Worm (Caenorhabditis elegans) whole organism, L1 larva: ENCODE measurements around the gene W02D7.11.

Source experiments
- C04F5.9 ChIP-seq: sonication (generic microtip); optimal IDR thresholded peaks from 2 replicates; lab custom pipeline; 2016; ENCODE audit warnings: missing genetic modification characterization, missing compliant biosample characterization
- C16A3.4 ChIP-seq: fragments of 150-350 bp; optimal IDR thresholded peaks from 2 replicates; lab custom pipeline; 2014; ENCODE audit warnings: missing biosample characterization, missing genetic modification characterization
- F16B12.6 ChIP-seq: fragments of 150-350 bp; optimal IDR thresholded peaks from 2 replicates; lab custom pipeline; 2014; ENCODE audit warnings: missing biosample characterization, missing genetic modification characterization
- aha-1 ChIP-seq: fragments of 150-350 bp; optimal IDR thresholded peaks from 2 replicates; lab custom pipeline; 2014; ENCODE audit warnings: missing biosample characterization, missing genetic modification characterization
- aly-2 ChIP-seq: fragments of 150-350 bp; optimal IDR thresholded peaks from 2 replicates; lab custom pipeline; 2014; ENCODE audit warnings: missing biosample characterization, missing genetic modification characterization
- blmp-1 ChIP-seq: fragments of 150-350 bp; optimal IDR thresholded peaks from 2 replicates; lab custom pipeline; 2014; ENCODE audit warnings: missing biosample characterization, missing genetic modification characterization
- ceh-88 ChIP-seq: fragments of 200-800 bp; sonication (Bioruptor generic); IDR thresholded peaks from 2 replicates; pipeline ENCODE4 v1.3.6; 2022; ENCODE audit warnings: missing genetic modification characterization, missing compliant biosample characterization
- dsc-1 ChIP-seq: sonication (generic microtip); optimal IDR thresholded peaks from 2 replicates; lab custom pipeline; 2016; ENCODE audit warnings: mild to moderate bottlenecking, missing genetic modification characterization, missing compliant biosample characterization
- efl-1 ChIP-seq, 4 experiments: fragments of 150-350 bp; optimal IDR thresholded peaks in 3 of 4; peaks in 1 of 4; 1 replicate in 1 of 4; 2 replicates in 3 of 4; lab custom pipeline; 2014; ENCODE audit warnings: missing biosample characterization in 2 of 4, missing genetic modification characterization in 2 of 4, missing genetic modification reagents in 2 of 4
- elt-2 ChIP-seq: sonication (generic microtip); optimal IDR thresholded peaks from 2 replicates; lab custom pipeline; 2016; ENCODE audit warnings: missing genetic modification characterization, mild to moderate bottlenecking, inconsistent platforms, missing compliant biosample characterization, missing genetic modification reagents
- elt-3 ChIP-seq, 6 experiments: fragments of 150-350 bp in 1 of 6; sonication (generic microtip); optimal IDR thresholded peaks; 2 replicates each; lab custom pipeline; 2017 to 2018; ENCODE audit warnings: missing biosample characterization in 6 of 6, missing genetic modification characterization in 6 of 6, inconsistent platforms in 1 of 6
- ets-5 ChIP-seq: fragments of 200-800 bp; sonication (Bioruptor generic); IDR thresholded peaks from 2 replicates; pipeline ENCODE4 v1.3.6; 2022; ENCODE audit warnings: missing genetic modification characterization, missing compliant biosample characterization
- fkh-8 ChIP-seq: sonication (generic microtip); optimal IDR thresholded peaks from 2 replicates; lab custom pipeline; 2016; ENCODE audit warnings: mild to moderate bottlenecking, missing genetic modification characterization, missing compliant biosample characterization
- fos-1 ChIP-seq: fragments of 150-350 bp; optimal IDR thresholded peaks from 2 replicates; lab custom pipeline; 2014; ENCODE audit warnings: missing biosample characterization, missing genetic modification characterization
- grh-1 ChIP-seq: fragments of 200-800 bp; sonication (Bioruptor generic); IDR thresholded peaks from 2 replicates; pipeline ENCODE4 v1.3.6; 2022; ENCODE audit warnings: missing genetic modification reagents, missing genetic modification characterization, missing compliant biosample characterization
- hlh-4 ChIP-seq: sonication (generic microtip); optimal IDR thresholded peaks from 2 replicates; lab custom pipeline; 2016; ENCODE audit warnings: mild to moderate bottlenecking, missing genetic modification characterization, missing compliant biosample characterization
- irx-1 ChIP-seq: sonication (generic microtip); optimal IDR thresholded peaks from 2 replicates; lab custom pipeline; 2016; ENCODE audit warnings: missing genetic modification characterization, missing compliant biosample characterization
- jun-1 ChIP-seq: fragments of 150-350 bp; optimal IDR thresholded peaks from 2 replicates; lab custom pipeline; 2014; ENCODE audit warnings: missing biosample characterization, missing genetic modification reagents, missing genetic modification characterization
- lin-13 ChIP-seq: fragments of 150-350 bp; optimal IDR thresholded peaks from 2 replicates; lab custom pipeline; 2014; ENCODE audit warnings: missing biosample characterization, missing genetic modification reagents, missing genetic modification characterization
- lin-15B ChIP-seq: fragments of 150-350 bp; sonication (generic microtip); optimal IDR thresholded peaks from 3 replicates; lab custom pipeline; 2014; ENCODE audit warnings: missing biosample characterization, missing genetic modification characterization
- lin-35 ChIP-seq, 2 experiments: fragments of 150-350 bp; optimal IDR thresholded peaks; 2 replicates each; lab custom pipeline; 2014; ENCODE audit warnings: missing biosample characterization in 2 of 2, missing genetic modification characterization in 2 of 2, missing genetic modification reagents in 2 of 2
- mdl-1 ChIP-seq, 2 experiments: fragments of 150-350 bp; optimal IDR thresholded peaks; 2 replicates each; lab custom pipeline; 2014 to 2017; ENCODE audit warnings: missing biosample characterization in 2 of 2, missing genetic modification characterization in 2 of 2, inconsistent platforms in 1 of 2
- nhr-11 ChIP-seq: fragments of 150-350 bp; optimal IDR thresholded peaks from 2 replicates; lab custom pipeline; 2014; ENCODE audit warnings: missing biosample characterization, missing genetic modification characterization
- nhr-12 ChIP-seq: sonication (generic microtip); optimal IDR thresholded peaks from 2 replicates; lab custom pipeline; 2017; ENCODE audit warnings: missing biosample characterization, missing genetic modification characterization
- nhr-20 ChIP-seq: sonication (generic microtip); optimal IDR thresholded peaks from 2 replicates; lab custom pipeline; 2016; ENCODE audit warnings: mild to moderate bottlenecking, missing genetic modification characterization, missing compliant biosample characterization
- nhr-237 ChIP-seq: fragments of 150-350 bp; optimal IDR thresholded peaks from 2 replicates; lab custom pipeline; 2014; ENCODE audit warnings: missing biosample characterization, missing genetic modification characterization
- nhr-28 ChIP-seq: fragments of 150-350 bp; optimal IDR thresholded peaks from 2 replicates; lab custom pipeline; 2014; ENCODE audit warnings: missing biosample characterization, missing genetic modification characterization
- nhr-47 ChIP-seq: sonication (generic microtip); optimal IDR thresholded peaks from 2 replicates; lab custom pipeline; 2016; ENCODE audit warnings: mild to moderate bottlenecking, missing genetic modification characterization, moderate library complexity, missing compliant biosample characterization
- nhr-77 ChIP-seq: fragments of 150-350 bp; optimal IDR thresholded peaks from 2 replicates; lab custom pipeline; 2014; ENCODE audit warnings: missing biosample characterization, missing genetic modification characterization
- nhr-84 ChIP-seq: sonication (generic microtip); optimal IDR thresholded peaks from 2 replicates; lab custom pipeline; 2017; ENCODE audit warnings: missing biosample characterization, missing genetic modification characterization
- nhr-85 ChIP-seq: sonication (generic microtip); peaks from one replicate; lab custom pipeline; 2016; ENCODE audit warnings: missing genetic modification characterization, inconsistent platforms, missing compliant biosample characterization
- nhr-90 ChIP-seq: sonication (generic microtip); optimal IDR thresholded peaks from 2 replicates; lab custom pipeline; 2016; ENCODE audit warnings: mild to moderate bottlenecking, missing genetic modification characterization, missing compliant biosample characterization; ENCODE audit not compliant: poor library complexity
- pag-3 ChIP-seq: sonication (generic microtip); optimal IDR thresholded peaks from 2 replicates; lab custom pipeline; 2017; ENCODE audit warnings: missing genetic modification characterization, mild to moderate bottlenecking, missing compliant biosample characterization, antibody characterized with exemption, borderline replicate concordance; ENCODE audit not compliant: insufficient read depth
- pqm-1 ChIP-seq: sonication (generic microtip); optimal IDR thresholded peaks from 3 replicates; lab custom pipeline; 2017; ENCODE audit warnings: missing biosample characterization, missing genetic modification characterization
- rnt-1 ChIP-seq: sonication (generic microtip); optimal IDR thresholded peaks from 2 replicates; lab custom pipeline; 2016; ENCODE audit warnings: mild to moderate bottlenecking, missing genetic modification characterization, moderate library complexity, missing compliant biosample characterization
- snu-23 ChIP-seq: sonication (generic microtip); optimal IDR thresholded peaks from 2 replicates; lab custom pipeline; 2016; ENCODE audit warnings: missing genetic modification characterization, missing compliant biosample characterization
- sox-4 ChIP-seq: sonication (generic microtip); optimal IDR thresholded peaks from 2 replicates; lab custom pipeline; 2016; ENCODE audit warnings: missing genetic modification characterization, missing compliant biosample characterization
- sup-37 ChIP-seq: fragments of 200-800 bp; sonication (Bioruptor generic); optimal IDR thresholded peaks from 2 replicates; lab custom pipeline; 2018; ENCODE audit warnings: mild to moderate bottlenecking, missing genetic modification characterization, missing compliant biosample characterization
- swsn-7 ChIP-seq: sonication (generic microtip); optimal IDR thresholded peaks from 2 replicates; lab custom pipeline; 2016; ENCODE audit warnings: missing genetic modification characterization, missing compliant biosample characterization
- tlp-1 ChIP-seq: fragments of 150-350 bp; optimal IDR thresholded peaks from 2 replicates; lab custom pipeline; 2014; ENCODE audit warnings: missing biosample characterization, missing genetic modification characterization
- unc-30 ChIP-seq: sonication (generic microtip); optimal IDR thresholded peaks from 2 replicates; lab custom pipeline; 2017; ENCODE audit warnings: missing biosample characterization, missing genetic modification characterization
- unc-62 ChIP-seq: fragments of 150-350 bp; optimal IDR thresholded peaks from 2 replicates; lab custom pipeline; 2014; ENCODE audit warnings: missing biosample characterization, missing genetic modification reagents, missing genetic modification characterization
- unc-98 ChIP-seq: fragments of 200-800 bp; sonication (Bioruptor generic); IDR thresholded peaks from 2 replicates; pipeline ENCODE4 v1.3.6; 2022; ENCODE audit warnings: missing genetic modification characterization, missing compliant biosample characterization
- xbp-1 ChIP-seq: sonication (generic microtip); optimal IDR thresholded peaks from 2 replicates; lab custom pipeline; 2016; ENCODE audit warnings: missing genetic modification characterization, missing compliant biosample characterization
- zip-4 ChIP-seq: fragments of 200-800 bp; sonication (Bioruptor generic); optimal IDR thresholded peaks from 2 replicates; lab custom pipeline; 2018; ENCODE audit warnings: mild to moderate bottlenecking, missing genetic modification characterization, moderate library complexity, missing compliant biosample characterization
- ztf-11 ChIP-seq, 2 experiments: sonication (generic microtip); optimal IDR thresholded peaks; 2 replicates each; lab custom pipeline; 2016 to 2017; ENCODE audit warnings: missing genetic modification characterization in 2 of 2, missing biosample characterization in 1 of 2, missing compliant biosample characterization in 1 of 2
- ztf-4 ChIP-seq: fragments of 150-350 bp; optimal IDR thresholded peaks from 2 replicates; lab custom pipeline; 2014; ENCODE audit warnings: missing biosample characterization, missing genetic modification characterization

Gene W02D7.11

ce11 chrV:8278830-8279229 lies 25.5 kb downstream of the W02D7.11 start, which contains the start of gene str-136:
str-136 (minus strand) TSS chrV:8278930.
- TF ChIP-seq unc-62 (GFP tag; lab: Kevin White, UChicago) (no peak), ztf-4 (tag; lab: Kevin White, UChicago) (no peak), sox-4 (tag; lab: Kevin White, UChicago) (no peak), rnt-1 (tag; lab: Kevin White, UChicago) (no peak), aly-2 (tag; lab: Kevin White, UChicago) (no peak), nhr-11 (tag; lab: Kevin White, UChicago) (no peak), mdl-1 (tag; optimal IDR thresholded peaks at IDR 0.05; lab: Kevin White, UChicago) (no peak), nhr-77 (no peak), unc-30 (no peak), C04F5.9 (no peak), nhr-84 (tag; lab: Kevin White, UChicago) (no peak), nhr-28 (tag; lab: Kevin White, UChicago) (no peak), ceh-88 (GFP tag; lab: Robert Waterston, UW) (no peak), unc-98 (GFP tag; lab: Robert Waterston, UW) (no peak), dsc-1 (no peak), F16B12.6 (tag; lab: Kevin White, UChicago) (no peak), nhr-237 (no peak), nhr-90 (tag; lab: Kevin White, UChicago) (no peak), sup-37 (GFP tag; lab: Kevin White, UChicago) (no peak), ztf-11 (tag; optimal IDR thresholded peaks at IDR 0.05; lab: Kevin White, UChicago) (no peak)

- peak; percentile 76 for TF ChIP-seq elt-2 (tag; lab: Kevin White, UChicago)
- no peak for TF ChIP-seq lin-13
- TF ChIP-seq lin-35 (GFP tag; optimal IDR thresholded peaks at IDR 0.05; lab: Kevin White, UChicago) = peak in 1 of 2 experiments; percentile 11
- TF ChIP-seq nhr-85 = no peak
- no peak for TF ChIP-seq elt-3 (tag; optimal IDR thresholded peaks at IDR 0.05; lab: Kevin White, UChicago)
- TF ChIP-seq nhr-237 = no peak
Observed at ce11 chrV:8271995-8272394, 32.3 kb downstream of the W02D7.11 start, which contains the start of gene asp-5. asp-5 (plus strand) TSS chrV:8272385.

ce11 chrV:8271395-8271794 lies 32.9 kb downstream of the W02D7.11 start:
- TF ChIP-seq lin-35 (GFP tag; optimal IDR thresholded peaks at IDR 0.05; lab: Kevin White, UChicago) (no peak), unc-98 (GFP tag; lab: Robert Waterston, UW) (no peak), hlh-4 (tag; lab: Kevin White, UChicago) (no peak), fos-1 (tag; lab: Kevin White, UChicago) (no peak), mdl-1 (tag; optimal IDR thresholded peaks at IDR 0.05; lab: Kevin White, UChicago) (no peak)

ce11 chrV:8269878-8270277 lies 34.4 kb downstream of the W02D7.11 start:
- TF ChIP-seq nhr-85 (no peak), pag-3 (tag; lab: Kevin White, UChicago) (no peak), nhr-28 (tag; lab: Kevin White, UChicago) (no peak), nhr-90 (tag; lab: Kevin White, UChicago) (peak; percentile 12), elt-2 (tag; lab: Kevin White, UChicago) (peak; percentile 97), jun-1 (no peak), lin-15B (no peak), ztf-4 (tag; lab: Kevin White, UChicago) (no peak), fkh-8 (tag; lab: Kevin White, UChicago) (no peak), unc-62 (GFP tag; lab: Kevin White, UChicago) (no peak), efl-1 (optimal IDR thresholded peaks at IDR 0.05; lab: Kevin White, UChicago) (no peak), efl-1 (GFP tag; optimal IDR thresholded peaks at IDR 0.05 in 1 of 2; lab: Kevin White, UChicago) (no peak), fos-1 (tag; lab: Kevin White, UChicago) (no peak), nhr-20 (tag; lab: Kevin White, UChicago) (peak; percentile 23), nhr-237 (no peak), tlp-1 (tag; lab: Kevin White, UChicago) (no peak), nhr-47 (no peak), F16B12.6 (tag; lab: Kevin White, UChicago) (no peak), ets-5 (GFP tag; lab: Robert Waterston, UW) (no peak), C16A3.4 (tag; lab: Kevin White, UChicago) (no peak), zip-4 (GFP tag; lab: Kevin White, UChicago) (no peak), aha-1 (tag; lab: Kevin White, UChicago) (no peak), pqm-1 (no peak), grh-1 (no peak), blmp-1 (no peak), swsn-7 (tag; lab: Kevin White, UChicago) (no peak), irx-1 (tag; lab: Kevin White, UChicago) (no peak), snu-23 (GFP tag; lab: Kevin White, UChicago) (no peak), xbp-1 (tag; lab: Kevin White, UChicago) (no peak), nhr-12 (tag; lab: Kevin White, UChicago) (no peak)
